Fruit fly (Drosophila melanogaster) whole organism, embryonic: ENCODE data around the gene lbl.

ENCODE experiments used
- Ada2b ChIP-seq: fragments of 200-800 bp; sonication (Bioruptor generic); IDR thresholded peaks from 2 replicates; pipeline ENCODE4 v1.3.6; 2022; ENCODE audit warnings: missing biosample characterization, missing genetic modification characterization
- CG10147 ChIP-seq: fragments of 200-800 bp; sonication (Bioruptor generic); optimal IDR thresholded peaks from 2 replicates; lab custom pipeline; 2019; ENCODE audit warnings: missing biosample characterization, mild to moderate bottlenecking, missing genetic modification characterization, moderate library complexity
- CG10462 ChIP-seq: fragments of 200-800 bp; sonication (Bioruptor generic); optimal IDR thresholded peaks from 2 replicates; lab custom pipeline; 2016; ENCODE audit warnings: missing biosample characterization, missing genetic modification characterization
- CG1529 ChIP-seq: fragments of 200-800 bp; sonication (Bioruptor generic); optimal IDR thresholded peaks from 3 replicates; lab custom pipeline; 2018; ENCODE audit warnings: missing biosample characterization, missing genetic modification characterization
- CG16863 ChIP-seq: fragments of 200-800 bp; sonication (Bioruptor generic); optimal IDR thresholded peaks from 3 replicates; lab custom pipeline; 2016; ENCODE audit warnings: missing biosample characterization, missing genetic modification characterization
- CG17359 ChIP-seq: fragments of 200-800 bp; sonication (Bioruptor generic); optimal IDR thresholded peaks from 3 replicates; lab custom pipeline; 2018; ENCODE audit warnings: missing biosample characterization, mild to moderate bottlenecking, missing genetic modification characterization, moderate library complexity
- CG17912 ChIP-seq: fragments of 200-800 bp; sonication (Bioruptor generic); optimal IDR thresholded peaks from 2 replicates; lab custom pipeline; 2018; ENCODE audit warnings: missing biosample characterization, mild to moderate bottlenecking, missing genetic modification characterization
- CG18619 ChIP-seq: fragments of 200-800 bp; sonication (Bioruptor generic); optimal IDR thresholded peaks from 3 replicates; lab custom pipeline; 2017; ENCODE audit warnings: missing biosample characterization, mild to moderate bottlenecking, missing genetic modification characterization
- CG2202 ChIP-seq: fragments of 200-800 bp; sonication (Bioruptor generic); optimal IDR thresholded peaks from 2 replicates; lab custom pipeline; 2018; ENCODE audit warnings: missing biosample characterization, mild to moderate bottlenecking, missing genetic modification characterization
- CG30431 ChIP-seq: fragments of 200-800 bp; sonication (Bioruptor generic); optimal IDR thresholded peaks from 2 replicates; lab custom pipeline; 2017; ENCODE audit warnings: missing biosample characterization, missing genetic modification characterization
- CG31441 ChIP-seq: fragments of 200-800 bp; sonication (Bioruptor generic); IDR thresholded peaks from 2 replicates; pipeline ENCODE4 v1.3.6; 2022; ENCODE audit warnings: missing biosample characterization, missing genetic modification characterization
- CG32767 ChIP-seq: fragments of 200-800 bp; sonication (Bioruptor generic); IDR thresholded peaks from 2 replicates; pipeline ENCODE4 v1.3.6; 2022; ENCODE audit warnings: missing biosample characterization, missing genetic modification characterization
- CG3281 ChIP-seq: fragments of 200-800 bp; sonication (Bioruptor generic); optimal IDR thresholded peaks from 3 replicates; lab custom pipeline; 2017; ENCODE audit warnings: missing biosample characterization, mild to moderate bottlenecking, missing genetic modification characterization
- CG3407 ChIP-seq: fragments of 200-800 bp; sonication (Bioruptor generic); optimal IDR thresholded peaks from 2 replicates; lab custom pipeline; 2018; ENCODE audit warnings: missing biosample characterization, mild to moderate bottlenecking, missing genetic modification characterization
- CG34376 ChIP-seq: fragments of 200-800 bp; sonication (Bioruptor generic); optimal IDR thresholded peaks from 2 replicates; lab custom pipeline; 2018; ENCODE audit warnings: missing biosample characterization, mild to moderate bottlenecking, missing genetic modification characterization
- CG3838 ChIP-seq: fragments of 200-800 bp; sonication (Bioruptor generic); optimal IDR thresholded peaks from 3 replicates; lab custom pipeline; 2016; ENCODE audit warnings: missing biosample characterization, missing genetic modification characterization
- CG4424 ChIP-seq: fragments of 200-800 bp; sonication (Bioruptor generic); optimal IDR thresholded peaks from 3 replicates; lab custom pipeline; 2016; ENCODE audit warnings: missing biosample characterization, missing genetic modification characterization
- CG5180 ChIP-seq: fragments of 200-800 bp; sonication (Bioruptor generic); optimal IDR thresholded peaks from 3 replicates; lab custom pipeline; 2017; ENCODE audit warnings: missing biosample characterization, missing genetic modification characterization, mild to moderate bottlenecking, moderate library complexity, missing genetic modification reagents
- CG6854 ChIP-seq: fragments of 200-800 bp; sonication (Bioruptor generic); optimal IDR thresholded peaks from 3 replicates; lab custom pipeline; 2017; ENCODE audit warnings: missing biosample characterization, mild to moderate bottlenecking, missing genetic modification characterization
- CG8478 ChIP-seq: fragments of >200 bp; optimal IDR thresholded peaks from 2 replicates; lab custom pipeline; 2018
- CG9609 ChIP-seq: fragments of 200-800 bp; sonication (Bioruptor generic); optimal IDR thresholded peaks from 3 replicates; lab custom pipeline; 2016; ENCODE audit warnings: missing biosample characterization, missing genetic modification characterization
- CkIIα-i1 ChIP-seq: fragments of 200-800 bp; sonication (Bioruptor generic); IDR thresholded peaks from 2 replicates; pipeline ENCODE4 v1.3.6; 2022; ENCODE audit warnings: missing biosample characterization, missing genetic modification characterization
- Lim3 ChIP-seq: fragments of 200-800 bp; sonication (Bioruptor generic); IDR thresholded peaks from 2 replicates; pipeline ENCODE4 v1.3.6; 2022; ENCODE audit warnings: missing biosample characterization, missing genetic modification characterization
- Neu2 ChIP-seq: fragments of 200-800 bp; sonication (Bioruptor generic); optimal IDR thresholded peaks from 3 replicates; lab custom pipeline; 2016; ENCODE audit warnings: missing biosample characterization, missing genetic modification characterization, borderline replicate concordance
- NfI ChIP-seq: fragments of 200-800 bp; sonication (Bioruptor generic); optimal IDR thresholded peaks from 3 replicates; lab custom pipeline; 2018; ENCODE audit warnings: missing biosample characterization, mild to moderate bottlenecking, missing genetic modification characterization, moderate library complexity
- Oaz ChIP-seq: fragments of 200-800 bp; sonication (Bioruptor generic); IDR thresholded peaks from 2 replicates; pipeline ENCODE4 v1.3.6; 2022; ENCODE audit warnings: missing biosample characterization, missing genetic modification characterization
- Opbp ChIP-seq: fragments of 200-800 bp; sonication (Bioruptor generic); IDR thresholded peaks from 3 replicates; pipeline ENCODE4 v1.3.6; 2022; ENCODE audit warnings: missing biosample characterization, missing genetic modification characterization; ENCODE audit not compliant: partially characterized antibody
- Six4 ChIP-seq: fragments of 200-800 bp; sonication (Bioruptor generic); optimal IDR thresholded peaks from 2 replicates; lab custom pipeline; 2016; ENCODE audit warnings: missing biosample characterization, missing genetic modification characterization
- Stat92E ChIP-seq, 3 experiments: fragments of >200 bp in 2 of 3; fragments of 200-800 bp in 1 of 3; sonication (Bioruptor generic) in 1 of 3; optimal IDR thresholded peaks; 2 replicates each; lab custom pipeline; 2017 to 2019; ENCODE audit warnings: missing biosample characterization in 3 of 3, missing genetic modification characterization in 3 of 3, mild to moderate bottlenecking in 1 of 3, moderate library complexity in 1 of 3
- Xrp1 ChIP-seq: fragments of 200-800 bp; sonication (Bioruptor generic); IDR thresholded peaks from 2 replicates; pipeline ENCODE4 v1.3.6; 2022; ENCODE audit warnings: missing biosample characterization, missing genetic modification characterization
- ab ChIP-seq: fragments of 200-800 bp; sonication (Bioruptor generic); optimal IDR thresholded peaks from 2 replicates; lab custom pipeline; 2016; ENCODE audit warnings: missing biosample characterization, missing genetic modification characterization
- abd-A ChIP-seq: fragments of 200-800 bp; sonication (Bioruptor generic); optimal IDR thresholded peaks from 3 replicates; lab custom pipeline; 2019; ENCODE audit warnings: missing biosample characterization, mild to moderate bottlenecking, missing genetic modification characterization, moderate library complexity
- bbx ChIP-seq: fragments of 200-800 bp; sonication (Bioruptor generic); IDR thresholded peaks from 2 replicates; pipeline ENCODE4 v1.3.6; 2022; ENCODE audit warnings: missing biosample characterization, missing genetic modification characterization; ENCODE audit not compliant: partially characterized antibody
- bowl ChIP-seq: fragments of 200-800 bp; sonication (Bioruptor generic); IDR thresholded peaks from 2 replicates; pipeline ENCODE4 v1.3.6; 2022; ENCODE audit warnings: missing biosample characterization, missing genetic modification characterization
- bsh ChIP-seq, 2 experiments: fragments of 200-800 bp; sonication (Bioruptor generic); optimal IDR thresholded peaks; 2 replicates each; lab custom pipeline; 2017 to 2018; ENCODE audit warnings: mild to moderate bottlenecking in 2 of 2, missing biosample characterization in 2 of 2, missing genetic modification characterization in 2 of 2, moderate library complexity in 1 of 2
- crp ChIP-seq, 2 experiments: fragments of 200-800 bp; sonication (Bioruptor generic); optimal IDR thresholded peaks; 2 replicates in 1 of 2; 3 replicates in 1 of 2; lab custom pipeline; 2017; ENCODE audit warnings: missing biosample characterization in 2 of 2, missing genetic modification characterization in 2 of 2, mild to moderate bottlenecking in 1 of 2, moderate library complexity in 1 of 2
- emc ChIP-seq: fragments of 200-800 bp; sonication (Bioruptor generic); optimal IDR thresholded peaks from 2 replicates; lab custom pipeline; 2016; ENCODE audit warnings: missing biosample characterization, missing genetic modification characterization
- exex ChIP-seq: fragments of 200-800 bp; sonication (Bioruptor generic); optimal IDR thresholded peaks from 4 replicates; lab custom pipeline; 2018; ENCODE audit warnings: missing biosample characterization, mild to moderate bottlenecking, missing genetic modification characterization, moderate library complexity
- gro ChIP-seq: fragments of 200-800 bp; sonication (Bioruptor generic); optimal IDR thresholded peaks from 2 replicates; lab custom pipeline; 2016; ENCODE audit warnings: missing biosample characterization, missing genetic modification characterization
- hbn ChIP-seq: fragments of 200-800 bp; sonication (Bioruptor generic); IDR thresholded peaks from 2 replicates; pipeline ENCODE4 v1.3.6; 2022; ENCODE audit warnings: missing biosample characterization, missing genetic modification characterization; ENCODE audit not compliant: partially characterized antibody
- hth ChIP-seq: fragments of >200 bp; optimal IDR thresholded peaks from 2 replicates; lab custom pipeline; 2017; ENCODE audit warnings: inconsistent platforms
- insv ChIP-seq, 2 experiments: fragments of 200-800 bp; sonication (Bioruptor generic); optimal IDR thresholded peaks; 3 replicates each; lab custom pipeline; 2016 to 2018; ENCODE audit warnings: missing biosample characterization in 2 of 2, missing genetic modification characterization in 2 of 2
- kah ChIP-seq: fragments of 200-800 bp; sonication (Bioruptor generic); optimal IDR thresholded peaks from 2 replicates; lab custom pipeline; 2018; ENCODE audit warnings: missing biosample characterization, mild to moderate bottlenecking, missing genetic modification characterization
- kni ChIP-seq: fragments of 200-800 bp; sonication (Bioruptor generic); optimal IDR thresholded peaks from 3 replicates; lab custom pipeline; 2017; ENCODE audit warnings: mild to moderate bottlenecking, missing biosample characterization, missing genetic modification reagents, missing genetic modification characterization
- nerfin-1 ChIP-seq: fragments of 200-800 bp; sonication (Bioruptor generic); optimal IDR thresholded peaks from 3 replicates; lab custom pipeline; 2019; ENCODE audit warnings: missing biosample characterization, mild to moderate bottlenecking, missing genetic modification characterization, moderate library complexity
- ranshi ChIP-seq: fragments of 200-800 bp; sonication (Bioruptor generic); IDR thresholded peaks from 2 replicates; pipeline ENCODE4 v1.3.6; 2022; ENCODE audit warnings: missing biosample characterization, missing genetic modification characterization
- rib ChIP-seq: fragments of 200-800 bp; sonication (Bioruptor generic); IDR thresholded peaks from 2 replicates; pipeline ENCODE4 v1.3.6; 2022; ENCODE audit warnings: missing biosample characterization, missing genetic modification characterization
- row ChIP-seq: fragments of 200-800 bp; sonication (Bioruptor generic); IDR thresholded peaks from 3 replicates; pipeline ENCODE4 v1.3.6; 2022; ENCODE audit warnings: missing biosample characterization, missing genetic modification characterization
- shn ChIP-seq: fragments of 200-800 bp; sonication (Bioruptor generic); optimal IDR thresholded peaks from 3 replicates; lab custom pipeline; 2016; ENCODE audit warnings: missing biosample characterization, missing genetic modification characterization
- stwl ChIP-seq: fragments of 200-800 bp; sonication (Bioruptor generic); optimal IDR thresholded peaks from 3 replicates; lab custom pipeline; 2018; ENCODE audit warnings: missing biosample characterization, mild to moderate bottlenecking, missing genetic modification characterization, moderate library complexity
- twi ChIP-seq: fragments of 200-800 bp; optimal IDR thresholded peaks from 2 replicates; lab custom pipeline; 2019; ENCODE audit warnings: missing biosample characterization, mild to moderate bottlenecking, missing genetic modification characterization, moderate library complexity

lbl gene

DNA sequence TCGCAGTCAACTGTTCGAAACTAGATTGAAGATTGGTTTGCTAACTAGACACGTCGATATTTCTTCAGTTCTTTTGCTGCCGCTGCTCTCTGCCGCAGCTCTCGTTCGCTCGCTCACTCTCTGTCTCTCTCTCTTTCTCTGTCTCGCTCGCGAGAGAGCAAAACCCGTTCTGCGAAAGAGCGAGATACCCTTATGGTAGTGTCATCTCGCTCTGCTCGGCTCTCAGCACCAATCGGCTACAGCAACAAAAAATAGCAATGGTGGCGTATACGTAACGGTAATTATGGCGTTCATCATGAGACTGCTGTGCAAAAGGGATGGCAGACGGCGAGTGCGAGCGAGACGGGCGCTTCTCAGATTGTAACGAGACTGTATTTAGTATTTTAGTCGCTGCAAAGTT, 12.4 kb upstream of the lbl start, which contains the start of gene lbe (continued):
- TF ChIP-seq kah: no peak
- peak; percentile 96 for TF ChIP-seq abd-A (tag; lab: Kevin White, UChicago)
- TF ChIP-seq gro (GFP tag; lab: Kevin White, UChicago): no peak
- no peak for TF ChIP-seq bsh (GFP tag; optimal IDR thresholded peaks at IDR 0.05; lab: Kevin White, UChicago)
- TF ChIP-seq CG1529 (GFP tag; lab: Kevin White, UChicago): no peak
- TF ChIP-seq CG10462 (GFP tag; lab: Kevin White, UChicago): no peak
- TF ChIP-seq CG3407 (GFP tag; lab: Kevin White, UChicago): no peak
- no peak for TF ChIP-seq CG17359 (tag; lab: Kevin White, UChicago)
- peak; percentile 39; the same call in 1 of the 2 replicates for TF ChIP-seq hbn (GFP tag; lab: Robert Waterston, UW)
- TF ChIP-seq CG17912 (GFP tag; lab: Kevin White, UChicago): peak; percentile 2
- TF ChIP-seq rib (GFP tag; lab: Robert Waterston, UW): peak; percentile 49; the same call in 1 of the 2 replicates
- TF ChIP-seq CG10147 (GFP tag; lab: Kevin White, UChicago): no peak
- TF ChIP-seq twi (tag; lab: Kevin White, UChicago): peak; percentile 29
- no peak for TF ChIP-seq Neu2 (GFP tag; lab: Kevin White, UChicago)
- no peak for TF ChIP-seq crp (GFP tag; optimal IDR thresholded peaks at IDR 0.05; lab: Kevin White, UChicago)
- no peak for TF ChIP-seq Ada2b (GFP tag; lab: Robert Waterston, UW)
- no peak for TF ChIP-seq CG6854 (GFP tag; lab: Kevin White, UChicago)
- TF ChIP-seq insv (GFP tag; optimal IDR thresholded peaks at IDR 0.05; lab: Kevin White, UChicago): peak in 1 of 2 experiments; percentile 73
- TF ChIP-seq bowl (GFP tag; lab: Robert Waterston, UW): no peak
- no peak for TF ChIP-seq CG9609 (GFP tag; lab: Kevin White, UChicago)
- TF ChIP-seq CG8478 (lab: Kevin White, UChicago): peak; percentile 96
- TF ChIP-seq Opbp (GFP tag; lab: Robert Waterston, UW): peak; percentile 57; the same call in 1 of the 3 replicates
- TF ChIP-seq CG31441 (GFP tag; lab: Robert Waterston, UW): no peak
- no peak for TF ChIP-seq shn (GFP tag; lab: Kevin White, UChicago)
- TF ChIP-seq NfI (GFP tag; lab: Kevin White, UChicago): no peak
- no peak for TF ChIP-seq ab (GFP tag; lab: Kevin White, UChicago)
- TF ChIP-seq ranshi: no peak
- TF ChIP-seq CG34376 (GFP tag; lab: Kevin White, UChicago): no peak
- no peak for TF ChIP-seq Xrp1 (GFP tag; lab: Robert Waterston, UW)
- TF ChIP-seq CkIIα-i1: no peak
- TF ChIP-seq CG16863 (GFP tag; lab: Kevin White, UChicago): no peak
- TF ChIP-seq Six4 (GFP tag; lab: Kevin White, UChicago): no peak
- no peak for TF ChIP-seq CG4424 (GFP tag; lab: Kevin White, UChicago)
- no peak for TF ChIP-seq emc
- no peak for TF ChIP-seq CG2202 (tag; lab: Kevin White, UChicago)
- peak; percentile 6 for TF ChIP-seq kni (GFP tag; lab: Kevin White, UChicago)
- TF ChIP-seq Stat92E (GFP tag; optimal IDR thresholded peaks at IDR 0.05; lab: Kevin White, UChicago): peak in 1 of 3 experiments; percentile 86
- no peak for TF ChIP-seq hth
- TF ChIP-seq Lim3 (GFP tag; lab: Robert Waterston, UW): no peak
- no peak for TF ChIP-seq CG18619 (GFP tag; lab: Kevin White, UChicago)
- no peak for TF ChIP-seq exex (tag; lab: Kevin White, UChicago)
- peak; percentile 81 for TF ChIP-seq CG5180 (GFP tag; lab: Kevin White, UChicago)
- no peak for TF ChIP-seq stwl (tag; lab: Kevin White, UChicago)
- no peak for TF ChIP-seq Oaz (GFP tag; lab: Robert Waterston, UW)
- TF ChIP-seq row: no peak
- no peak for TF ChIP-seq CG3838 (GFP tag; lab: Kevin White, UChicago)
- TF ChIP-seq CG30431 (GFP tag; lab: Kevin White, UChicago): no peak
- TF ChIP-seq CG32767 (GFP tag; lab: Robert Waterston, UW): no peak; the same call in 1 of the 2 replicates
- TF ChIP-seq bbx (GFP tag; lab: Robert Waterston, UW): peak; percentile 63
- no peak for TF ChIP-seq nerfin-1 (tag; lab: Kevin White, UChicago)
- TF ChIP-seq CG3281: no peak
